Fruit fly (Drosophila melanogaster): ENCODE data around the gene alpha-Est10.

dm6 chr3R:7524160-7524559, 30.5 kb upstream of the alpha-Est10 start:
- TF ChIP-seq CG17806 (tag; optimal IDR thresholded peaks at IDR 0.05), result no peak
- no peak for TF ChIP-seq Pif1B (GFP tag; optimal IDR thresholded peaks at IDR 0.05)
- no peak for TF ChIP-seq CG32121 (GFP tag; IDR thresholded peaks at IDR 0.05)
- no peak for TF ChIP-seq CG4496 (GFP tag; IDR thresholded peaks at IDR 0.05)
- TF ChIP-seq CG8159 (tag; optimal IDR thresholded peaks at IDR 0.05), result no peak
- no peak for TF ChIP-seq CG12605 (GFP tag; IDR thresholded peaks at IDR 0.05)
- TF ChIP-seq fd96Ca (GFP tag; IDR thresholded peaks at IDR 0.05), result no peak
- TF ChIP-seq D1 (tag; optimal IDR thresholded peaks at IDR 0.05), result no peak
- no peak for TF ChIP-seq CG10348 (GFP tag; IDR thresholded peaks at IDR 0.05)

All from whole organism, pupa.